Fruit fly (Drosophila melanogaster) whole organism, prepupa: Measurements from ENCODE around the gene CG15820.

ENCODE experiments used
- CG1621 ChIP-seq: fragments of 200-800 bp; sonication (Bioruptor generic); optimal IDR thresholded peaks from 3 replicates; lab custom pipeline; 2018; ENCODE audit warnings: missing biosample characterization, mild to moderate bottlenecking, missing genetic modification characterization
- Eip75B ChIP-seq: fragments of 200-800 bp; sonication (Bioruptor generic); optimal IDR thresholded peaks from 3 replicates; lab custom pipeline; 2016; ENCODE audit warnings: missing biosample characterization, missing genetic modification characterization
- Eip78C ChIP-seq: fragments of 200-800 bp; sonication (Bioruptor generic); peaks from one replicate; lab custom pipeline; 2016; ENCODE audit warnings: missing biosample characterization, missing genetic modification characterization
- Hr39 ChIP-seq: fragments of 200-800 bp; sonication (Bioruptor generic); optimal IDR thresholded peaks from 2 replicates; lab custom pipeline; 2016; ENCODE audit warnings: missing biosample characterization, missing genetic modification characterization
- Smox ChIP-seq: fragments of 200-800 bp; sonication (Bioruptor generic); optimal IDR thresholded peaks from 3 replicates; lab custom pipeline; 2016; ENCODE audit warnings: missing biosample characterization, missing genetic modification characterization

- TF ChIP-seq Hr39 (peak; percentile 81), Smox (GFP tag; lab: Kevin White, UChicago) (peak; percentile 74), Eip78C (GFP tag; lab: Kevin White, UChicago) (peak; percentile 94), Eip75B (GFP tag; lab: Kevin White, UChicago) (peak; percentile 71), CG1621 (peak; percentile 22)
Observed at dm6 chr3L:2162019-2162418, 12.1 kb downstream of the CG15820 start.
